Fruit fly (Drosophila melanogaster) whole organism, pupa: ENCODE results near the gene CG4768.

ENCODE experiments used
- CG10348 ChIP-seq: fragments of 200-800 bp; sonication (Bioruptor generic); IDR thresholded peaks from 2 replicates; pipeline ENCODE4 v1.3.6; 2022; ENCODE audit warnings: missing biosample characterization, missing genetic modification characterization
- CG12605 ChIP-seq: fragments of 200-800 bp; sonication (Bioruptor generic); IDR thresholded peaks from 2 replicates; pipeline ENCODE4 v1.3.6; 2022; ENCODE audit warnings: missing biosample characterization, missing genetic modification characterization
- CG13204 ChIP-seq: fragments of 200-800 bp; sonication (Bioruptor generic); optimal IDR thresholded peaks from 2 replicates; lab custom pipeline; 2018; ENCODE audit warnings: missing biosample characterization, mild to moderate bottlenecking, missing genetic modification characterization, moderate library complexity
- CG14655 ChIP-seq: fragments of 200-800 bp; sonication (Bioruptor generic); optimal IDR thresholded peaks from 3 replicates; lab custom pipeline; 2017; ENCODE audit warnings: mild to moderate bottlenecking, missing biosample characterization, missing genetic modification reagents, missing genetic modification characterization
- CG15710 ChIP-seq: fragments of 200-800 bp; sonication (Bioruptor generic); optimal IDR thresholded peaks from 2 replicates; lab custom pipeline; 2018; ENCODE audit warnings: missing biosample characterization, mild to moderate bottlenecking, missing genetic modification characterization, moderate library complexity
- CG17806 ChIP-seq: fragments of 200-800 bp; sonication (Bioruptor generic); optimal IDR thresholded peaks from 2 replicates; lab custom pipeline; 2018; ENCODE audit warnings: missing biosample characterization, mild to moderate bottlenecking, missing genetic modification characterization, moderate library complexity
- CG32121 ChIP-seq: fragments of 200-800 bp; sonication (Bioruptor generic); IDR thresholded peaks from 2 replicates; pipeline ENCODE4 v1.3.6; 2022; ENCODE audit warnings: missing biosample characterization, missing genetic modification characterization
- CG34367 ChIP-seq: fragments of 200-800 bp; sonication (Bioruptor generic); optimal IDR thresholded peaks from 2 replicates; lab custom pipeline; 2018; ENCODE audit warnings: missing biosample characterization, mild to moderate bottlenecking, missing genetic modification characterization
- CG4496 ChIP-seq: fragments of 200-800 bp; sonication (Bioruptor generic); IDR thresholded peaks from 3 replicates; pipeline ENCODE4 v1.3.6; 2022; ENCODE audit warnings: missing biosample characterization, missing genetic modification characterization
- CG8159 ChIP-seq: fragments of 200-800 bp; sonication (Bioruptor generic); optimal IDR thresholded peaks from 3 replicates; lab custom pipeline; 2018; ENCODE audit warnings: missing biosample characterization, mild to moderate bottlenecking, missing genetic modification characterization, moderate library complexity
- CG8301 ChIP-seq: fragments of 200-800 bp; sonication (Bioruptor generic); optimal IDR thresholded peaks from 2 replicates; lab custom pipeline; 2018; ENCODE audit warnings: missing biosample characterization, mild to moderate bottlenecking, missing genetic modification characterization
- CG9948 ChIP-seq: fragments of 200-800 bp; sonication (Bioruptor generic); optimal IDR thresholded peaks from 2 replicates; lab custom pipeline; 2018; ENCODE audit warnings: missing biosample characterization, mild to moderate bottlenecking, missing genetic modification characterization, moderate library complexity
- D1 ChIP-seq: fragments of 200-800 bp; sonication (Bioruptor generic); optimal IDR thresholded peaks from 2 replicates; lab custom pipeline; 2018; ENCODE audit warnings: missing biosample characterization, mild to moderate bottlenecking, missing genetic modification characterization, moderate library complexity
- EcR ChIP-seq: fragments of 200-800 bp; sonication (Bioruptor generic); optimal IDR thresholded peaks from 3 replicates; lab custom pipeline; 2019; ENCODE audit warnings: missing biosample characterization, missing genetic modification characterization, mild to moderate bottlenecking, moderate library complexity, missing genetic modification reagents
- Ets98B ChIP-seq: fragments of 200-800 bp; sonication (Bioruptor generic); IDR thresholded peaks from 2 replicates; pipeline ENCODE4 v1.3.6; 2022; ENCODE audit warnings: missing biosample characterization, missing genetic modification characterization
- Pif1A ChIP-seq: fragments of 200-800 bp; sonication (Bioruptor generic); optimal IDR thresholded peaks from 3 replicates; lab custom pipeline; 2016; ENCODE audit warnings: missing biosample characterization, missing genetic modification characterization
- Pif1B ChIP-seq: fragments of 200-800 bp; sonication (Bioruptor generic); optimal IDR thresholded peaks from 3 replicates; lab custom pipeline; 2016; ENCODE audit warnings: missing biosample characterization, missing genetic modification characterization
- Snoo ChIP-seq: fragments of 200-800 bp; sonication (Bioruptor generic); optimal IDR thresholded peaks from 3 replicates; lab custom pipeline; 2017; ENCODE audit warnings: missing biosample characterization, mild to moderate bottlenecking, missing genetic modification characterization, inconsistent platforms
- fd96Ca ChIP-seq: fragments of 200-800 bp; sonication (Bioruptor generic); IDR thresholded peaks from 3 replicates; pipeline ENCODE4 v1.3.6; 2022; ENCODE audit warnings: missing biosample characterization, missing genetic modification characterization
- gl ChIP-seq: fragments of 200-800 bp; sonication (Bioruptor generic); optimal IDR thresholded peaks from 2 replicates; lab custom pipeline; 2018; ENCODE audit warnings: missing biosample characterization, mild to moderate bottlenecking, missing genetic modification characterization
- rn ChIP-seq: fragments of 200-800 bp; sonication (Bioruptor generic); IDR thresholded peaks from 2 replicates; pipeline ENCODE4 v1.3.6; 2022; ENCODE audit warnings: missing biosample characterization, missing genetic modification characterization

The CG4768 gene

dm6 chrX:16747467-16747866 is 44.5 kb upstream of the CG4768 start:
- TF ChIP-seq CG34367, result no peak
- peak; percentile 11 for TF ChIP-seq EcR (GFP tag; lab: Kevin White, UChicago)
- TF ChIP-seq CG17806 (tag; lab: Kevin White, UChicago), result no peak
- no peak for TF ChIP-seq gl (tag; lab: Kevin White, UChicago)
- TF ChIP-seq rn (GFP tag; lab: Robert Waterston, UW), result no peak

dm6 chrX:16749324-16749723 is 42.6 kb upstream of the CG4768 start:
- TF ChIP-seq CG32121 (GFP tag; lab: Robert Waterston, UW) (no peak), gl (tag; lab: Kevin White, UChicago) (no peak), CG34367 (no peak), CG12605 (GFP tag; lab: Robert Waterston, UW) (no peak), D1 (tag; lab: Kevin White, UChicago) (no peak), CG14655 (no peak), Snoo (tag; lab: Kevin White, UChicago) (no peak), Pif1B (GFP tag; lab: Kevin White, UChicago) (no peak)

- peak; percentile 89 for TF ChIP-seq CG8159 (tag; lab: Kevin White, UChicago)
- TF ChIP-seq CG8301, result peak; percentile 87
- peak; percentile 92 for TF ChIP-seq CG34367
- peak; percentile 93 for TF ChIP-seq CG13204 (GFP tag; lab: Kevin White, UChicago)
- peak; percentile 53 for TF ChIP-seq D1 (tag; lab: Kevin White, UChicago)
- peak; percentile 91 for TF ChIP-seq CG15710 (tag; lab: Kevin White, UChicago)
- peak; percentile 82 for TF ChIP-seq CG17806 (tag; lab: Kevin White, UChicago)
- TF ChIP-seq fd96Ca (GFP tag; lab: Robert Waterston, UW), result peak; percentile 78
- TF ChIP-seq EcR (GFP tag; lab: Kevin White, UChicago), result peak; percentile 61
- TF ChIP-seq Pif1B (GFP tag; lab: Kevin White, UChicago), result peak; percentile 93
- peak; percentile 85 for TF ChIP-seq Ets98B (GFP tag; lab: Robert Waterston, UW)
- peak; percentile 82 for TF ChIP-seq CG32121 (GFP tag; lab: Robert Waterston, UW)
- TF ChIP-seq CG12605 (GFP tag; lab: Robert Waterston, UW), result peak; percentile 88
- peak; percentile 89 for TF ChIP-seq gl (tag; lab: Kevin White, UChicago)
- TF ChIP-seq CG14655, result peak; percentile 91
- TF ChIP-seq rn (GFP tag; lab: Robert Waterston, UW), result 0 out of 2 replicates have a peak, but pooled peaks have one; percentile 16
- TF ChIP-seq CG9948 (tag; lab: Kevin White, UChicago), result peak; percentile 87
- no peak for TF ChIP-seq CG10348 (GFP tag; lab: Robert Waterston, UW)
- peak; percentile 89 for TF ChIP-seq Snoo (tag; lab: Kevin White, UChicago)
- TF ChIP-seq Pif1A (GFP tag; lab: Kevin White, UChicago), result peak; percentile 92
- TF ChIP-seq CG4496, result peak; percentile 87
Observed at dm6 chrX:16750712-16751578, 41.0 kb upstream of the CG4768 start.

DNA sequence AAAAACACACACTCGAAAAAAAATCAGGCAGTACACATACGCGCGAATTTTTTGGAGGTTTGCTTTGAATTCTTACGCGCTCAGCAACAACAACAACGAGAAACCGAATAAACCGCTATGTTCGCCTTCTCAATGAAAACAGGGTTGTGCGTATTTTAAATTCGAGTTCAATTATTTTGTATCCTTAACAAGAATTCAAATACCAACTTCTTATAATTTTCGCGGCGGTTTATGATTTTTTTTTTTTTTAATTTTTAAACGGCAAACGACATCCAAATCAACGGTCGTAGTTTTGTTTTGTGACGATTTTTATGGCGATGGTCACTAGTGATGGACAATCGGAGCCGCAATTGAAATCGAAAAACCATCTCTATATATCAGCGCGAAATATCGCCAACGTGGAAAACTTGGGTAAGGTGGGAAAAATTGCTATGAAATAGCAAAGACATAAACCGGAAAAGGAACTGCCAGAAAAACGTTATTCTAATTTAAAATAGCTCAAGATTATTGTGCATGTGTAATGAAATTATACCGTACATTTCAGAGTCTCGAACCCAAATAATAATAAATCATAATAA is 40.3 kb upstream of the CG4768 start, which contains the start of gene goe:
Gene goe (minus strand): TSS at position 332 of the 578 bp plus-strand sequence.
- TF ChIP-seq Pif1B (GFP tag; lab: Kevin White, UChicago) (no peak), CG34367 (peak; percentile 39), CG32121 (GFP tag; lab: Robert Waterston, UW) (no peak), CG4496 (peak; percentile 80), CG12605 (GFP tag; lab: Robert Waterston, UW) (no peak), CG13204 (GFP tag; lab: Kevin White, UChicago) (no peak), CG15710 (tag; lab: Kevin White, UChicago) (peak; percentile 27), CG10348 (GFP tag; lab: Robert Waterston, UW) (no peak), D1 (tag; lab: Kevin White, UChicago) (no peak), fd96Ca (GFP tag; lab: Robert Waterston, UW) (peak; percentile 31; the same call in 1 of the 3 replicates), Snoo (tag; lab: Kevin White, UChicago) (peak; percentile 63), CG8301 (no peak), CG17806 (tag; lab: Kevin White, UChicago) (no peak), gl (tag; lab: Kevin White, UChicago) (no peak), Pif1A (GFP tag; lab: Kevin White, UChicago) (no peak), CG14655 (no peak), Ets98B (GFP tag; lab: Robert Waterston, UW) (peak; percentile 23; the same call in 1 of the 2 replicates), CG8159 (tag; lab: Kevin White, UChicago) (no peak)
- TF ChIP-seq, all 21 proteins: peak for 6

- TF ChIP-seq Pif1A (GFP tag; lab: Kevin White, UChicago) (no peak), CG10348 (GFP tag; lab: Robert Waterston, UW) (no peak), CG8159 (tag; lab: Kevin White, UChicago) (no peak), CG32121 (GFP tag; lab: Robert Waterston, UW) (no peak)
Observed at dm6 chrX:16753066-16753465, 38.9 kb upstream of the CG4768 start.
